Worm (Caenorhabditis elegans): ENCODE results near the gene C55C3.6.
A peak's percentile ranks its signal among the peaks of the same experiment; 100 is the strongest.

Gene C55C3.6

ce11 chrIV:5706603-5707002 lies 23.6 kb downstream of the C55C3.6 start (continued):
- TF ChIP-seq grh-1 (GFP tag; IDR thresholded peaks at IDR 0.05) (no peak), alr-1 (tag; optimal IDR thresholded peaks at IDR 0.05; ENCODE audit: borderline replicate concordance) (no peak), elt-3 (tag; optimal IDR thresholded peaks at IDR 0.05) (peak in 1 of 6 experiments; percentile 59), Y116A8C.19 (tag; optimal IDR thresholded peaks at IDR 0.05; ENCODE audit: borderline replicate concordance) (no peak), ztf-4 (tag; optimal IDR thresholded peaks at IDR 0.05) (no peak), aly-2 (tag; optimal IDR thresholded peaks at IDR 0.05) (no peak), unc-86 (tag; optimal IDR thresholded peaks at IDR 0.05) (no peak), dsc-1 (tag; optimal IDR thresholded peaks at IDR 0.05) (no peak), pax-3 (tag; optimal IDR thresholded peaks at IDR 0.05) (no peak), blmp-1 (tag; optimal IDR thresholded peaks at IDR 0.05) (peak; percentile 79), mep-1 (tag; optimal IDR thresholded peaks at IDR 0.05) (peak; percentile 3), hpl-2 (GFP tag; optimal IDR thresholded peaks at IDR 0.05) (no peak)

- TF ChIP-seq dpl-1 (GFP tag; optimal IDR thresholded peaks at IDR 0.05): no peak
- no peak for TF ChIP-seq nhr-20 (tag; optimal IDR thresholded peaks at IDR 0.05)
- TF ChIP-seq nhr-85 (tag): peak; percentile 19
- TF ChIP-seq blmp-1 (tag; optimal IDR thresholded peaks at IDR 0.05): peak; percentile 88
These were observed 25.8 kb downstream of the C55C3.6 start, which contains the start of gene C55C3.1 for ce11 chrIV:5708796-5709195. TSS of gene C55C3.1 (plus strand) at chrIV:5709096.

- TF ChIP-seq efl-1 (optimal IDR thresholded peaks at IDR 0.05) (no peak), efl-1 (GFP tag; optimal IDR thresholded peaks at IDR 0.05 in 1 of 2) (peak in 1 of 2 experiments; percentile 41), mep-1 (tag; optimal IDR thresholded peaks at IDR 0.05) (no peak), nhr-12 (tag; optimal IDR thresholded peaks at IDR 0.05) (no peak), swsn-7 (tag; optimal IDR thresholded peaks at IDR 0.05) (no peak), fkh-4 (tag; optimal IDR thresholded peaks at IDR 0.05; ENCODE audit: borderline replicate concordance) (no peak), fkh-10 (GFP tag; optimal IDR thresholded peaks at IDR 0.05) (peak; percentile 29)
These were observed 32.5 kb downstream of the C55C3.6 start for ce11 chrIV:5715341-5716112.

ce11 chrIV:5723659-5724058 lies 40.7 kb downstream of the C55C3.6 start:
- TF ChIP-seq nhr-12 (tag; optimal IDR thresholded peaks at IDR 0.05): no peak
- TF ChIP-seq nhr-85 (tag): peak; percentile 39
- TF ChIP-seq elt-2 (tag; optimal IDR thresholded peaks at IDR 0.05): no peak
- TF ChIP-seq lir-3 (tag; optimal IDR thresholded peaks at IDR 0.05; ENCODE audit: poor library complexity): no peak
- TF ChIP-seq efl-3 (GFP tag; optimal IDR thresholded peaks at IDR 0.05): no peak
- TF ChIP-seq tlp-1 (tag; optimal IDR thresholded peaks at IDR 0.05): no peak
- TF ChIP-seq mab-9 (GFP tag; IDR thresholded peaks at IDR 0.05): no peak
- TF ChIP-seq mdl-1 (tag; optimal IDR thresholded peaks at IDR 0.05): no peak
- no peak for TF ChIP-seq unc-130 (tag; optimal IDR thresholded peaks at IDR 0.05)
- peak; percentile 70 for TF ChIP-seq fkh-10 (GFP tag; optimal IDR thresholded peaks at IDR 0.05)
- peak; percentile 50 for TF ChIP-seq lin-14 (GFP tag; optimal IDR thresholded peaks at IDR 0.05)
- no peak for TF ChIP-seq tbx-2 (tag; optimal IDR thresholded peaks at IDR 0.05)
- TF ChIP-seq ztf-4 (tag; optimal IDR thresholded peaks at IDR 0.05): no peak

- TF ChIP-seq fkh-8 (tag; optimal IDR thresholded peaks at IDR 0.05): peak; percentile 21
- no peak for TF ChIP-seq efl-1 (optimal IDR thresholded peaks at IDR 0.05)
- TF ChIP-seq efl-1 (GFP tag; optimal IDR thresholded peaks at IDR 0.05 in 1 of 2): peak in 1 of 2 experiments; percentile 26
- no peak for TF ChIP-seq irx-1 (tag; optimal IDR thresholded peaks at IDR 0.05)
- peak; percentile 17 for TF ChIP-seq lin-14 (GFP tag; optimal IDR thresholded peaks at IDR 0.05)
These were observed 42.3 kb downstream of the C55C3.6 start, which contains the start of gene H35B03.1 for ce11 chrIV:5725300-5725699. TSS of gene H35B03.1 (plus strand) at chrIV:5725600.
